Worm (Caenorhabditis elegans) whole organism, midembryonic: ENCODE measurements around the gene ced-7.

ENCODE experiments used
- T22C8.4 ChIP-seq: fragments of 200-800 bp; sonication (Bioruptor generic); IDR thresholded peaks from 2 replicates; pipeline ENCODE4 v1.3.6; 2022; ENCODE audit warnings: missing genetic modification characterization, missing compliant biosample characterization
- cog-1 ChIP-seq: sonication (generic microtip); optimal IDR thresholded peaks from 2 replicates; lab custom pipeline; 2016; ENCODE audit warnings: missing genetic modification characterization, missing compliant biosample characterization
- flt-1 ChIP-seq: fragments of 200-800 bp; sonication (Bioruptor generic); IDR thresholded peaks from 2 replicates; pipeline ENCODE4 v1.3.6; 2022; ENCODE audit warnings: missing genetic modification characterization, missing compliant biosample characterization
- klf-2 ChIP-seq: fragments of 200-800 bp; sonication (Bioruptor generic); conservative IDR thresholded peaks from 2 replicates; pipeline ENCODE4 v1.3.6; 2022; ENCODE audit warnings: missing genetic modification reagents, missing genetic modification characterization, missing compliant biosample characterization
- med-1 ChIP-seq: sonication (generic microtip); optimal IDR thresholded peaks from 2 replicates; lab custom pipeline; 2017; ENCODE audit warnings: missing genetic modification characterization, mild to moderate bottlenecking, missing compliant biosample characterization, antibody characterized with exemption, missing genetic modification reagents; ENCODE audit not compliant: insufficient read depth
- ref-1 ChIP-seq: fragments of 200-800 bp; sonication (Bioruptor generic); conservative IDR thresholded peaks from 2 replicates; pipeline ENCODE4 v1.3.6; 2022; ENCODE audit warnings: missing genetic modification reagents, missing genetic modification characterization, missing compliant biosample characterization
- tab-1 ChIP-seq: fragments of 200-800 bp; sonication (Bioruptor generic); IDR thresholded peaks from 2 replicates; pipeline ENCODE4 v1.3.6; 2022; ENCODE audit warnings: missing genetic modification characterization, missing compliant biosample characterization
- ztf-23 ChIP-seq: fragments of 200-800 bp; sonication (Bioruptor generic); IDR thresholded peaks from 2 replicates; pipeline ENCODE4 v1.3.6; 2022; ENCODE audit warnings: missing genetic modification reagents, missing genetic modification characterization, missing compliant biosample characterization
- ztf-29 ChIP-seq: fragments of 200-800 bp; sonication (Bioruptor generic); IDR thresholded peaks from 2 replicates; pipeline ENCODE4 v1.3.6; 2022; ENCODE audit warnings: missing genetic modification reagents, missing genetic modification characterization, missing compliant biosample characterization

ced-7 gene

DNA sequence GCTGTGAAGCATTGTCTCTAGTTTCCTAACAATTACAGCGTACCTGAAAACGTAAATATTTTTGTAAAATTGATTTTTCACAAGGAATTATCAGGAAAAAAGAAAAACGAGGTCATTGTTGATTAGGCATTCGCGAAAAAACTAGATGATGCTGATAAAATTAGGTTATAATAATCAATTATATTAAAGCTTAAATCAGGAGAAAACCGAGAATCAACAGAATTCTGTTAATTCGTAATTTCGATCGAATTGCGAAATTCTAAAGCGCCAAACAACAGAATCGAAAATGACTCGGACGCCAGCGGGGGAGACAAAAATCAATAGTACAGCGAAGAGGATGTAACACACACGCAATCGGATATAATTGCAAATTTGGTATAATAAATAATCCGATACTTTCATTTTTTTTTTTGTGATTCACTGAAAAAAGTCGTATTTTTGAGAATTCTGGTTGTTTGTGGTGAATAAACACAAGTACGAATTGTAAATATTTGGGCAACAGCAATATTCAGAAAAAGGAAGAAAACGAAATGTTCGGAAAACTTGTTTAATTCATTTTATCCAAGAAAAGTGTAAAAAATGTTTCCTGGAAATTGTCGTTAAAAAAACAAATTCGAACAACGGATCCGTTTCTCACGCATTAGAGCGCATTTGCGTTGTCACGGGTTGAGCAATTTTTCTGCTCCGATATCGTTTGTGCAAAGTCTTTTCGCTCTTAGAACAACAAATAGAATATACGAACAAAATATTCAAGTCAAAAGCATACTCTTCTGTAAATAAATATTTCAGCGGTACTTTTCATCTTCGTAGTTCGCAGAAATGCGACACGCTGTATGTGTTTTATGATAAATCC, at the start of gene ced-7:
Gene ced-7, minus strand, starts transcription at position 51 of the 853 bp plus-strand sequence.
- TF ChIP-seq ztf-29 (GFP tag; lab: Robert Waterston, UW) (no peak), flt-1 (GFP tag; lab: Robert Waterston, UW) (no peak), cog-1 (no peak), T22C8.4 (GFP tag; lab: Robert Waterston, UW) (no peak), klf-2 (GFP tag; lab: Robert Waterston, UW) (no peak), ztf-23 (GFP tag; lab: Robert Waterston, UW) (no peak), med-1 (GFP tag; lab: Kevin White, UChicago) (no peak), tab-1 (no peak), ref-1 (GFP tag; lab: Robert Waterston, UW) (no peak)

DNA sequence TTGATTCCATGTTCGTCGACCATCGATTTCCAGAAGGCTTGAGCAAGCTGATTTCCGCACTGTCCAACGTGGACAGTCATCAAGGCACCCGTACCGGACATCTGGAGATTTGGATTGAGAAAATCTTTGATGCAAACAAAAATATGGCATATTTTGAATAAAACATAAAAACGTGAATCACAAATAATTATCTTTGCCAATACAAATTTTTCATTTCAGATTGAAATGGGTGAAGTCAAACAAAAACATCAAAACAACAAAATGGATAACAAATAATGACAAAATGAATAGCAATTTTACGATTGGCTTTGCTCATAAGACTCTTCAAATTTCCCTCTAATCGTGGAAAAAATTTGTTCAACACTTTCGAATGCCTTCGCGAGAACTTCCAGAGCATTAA, 49.2 kb upstream of the ced-7 start, which contains the start of gene tbg-1:
Gene tbg-1, minus strand, starts transcription at position 101 of the 400 bp plus-strand sequence.
- TF ChIP-seq ref-1 (GFP tag; lab: Robert Waterston, UW) = no peak
- no peak for TF ChIP-seq med-1 (GFP tag; lab: Kevin White, UChicago)
- TF ChIP-seq cog-1 = no peak
- no peak for TF ChIP-seq flt-1 (GFP tag; lab: Robert Waterston, UW)
- TF ChIP-seq ztf-23 (GFP tag; lab: Robert Waterston, UW) = no peak
- no peak for TF ChIP-seq ztf-29 (GFP tag; lab: Robert Waterston, UW)
- TF ChIP-seq tab-1 = no peak

DNA sequence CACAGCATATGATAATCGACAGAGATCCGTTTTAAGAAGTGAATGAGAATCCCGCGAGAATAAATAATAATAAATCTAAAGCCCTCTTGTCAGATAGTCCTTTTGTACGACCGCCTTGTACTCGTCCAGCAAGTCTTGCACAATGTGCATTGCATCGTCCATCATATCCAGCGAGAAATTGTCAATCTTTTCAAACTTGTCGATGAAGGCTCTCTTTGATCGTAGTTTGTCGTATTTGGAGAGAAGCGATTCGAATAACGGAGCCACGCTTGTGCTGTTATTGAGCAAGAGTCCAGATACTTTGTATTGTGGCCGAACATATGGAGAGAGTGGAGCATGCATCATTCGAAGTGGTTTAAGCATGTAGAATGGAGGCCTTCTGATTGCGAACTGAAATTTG, 46.7 kb upstream of the ced-7 start:
- TF ChIP-seq tab-1 = no peak
- no peak for TF ChIP-seq klf-2 (GFP tag; lab: Robert Waterston, UW)
- no peak for TF ChIP-seq flt-1 (GFP tag; lab: Robert Waterston, UW)
- TF ChIP-seq ztf-29 (GFP tag; lab: Robert Waterston, UW) = no peak
- no peak for TF ChIP-seq cog-1
- no peak for TF ChIP-seq ref-1 (GFP tag; lab: Robert Waterston, UW)
- no peak for TF ChIP-seq ztf-23 (GFP tag; lab: Robert Waterston, UW)
- no peak for TF ChIP-seq med-1 (GFP tag; lab: Kevin White, UChicago)
- no peak for TF ChIP-seq T22C8.4 (GFP tag; lab: Robert Waterston, UW)

DNA sequence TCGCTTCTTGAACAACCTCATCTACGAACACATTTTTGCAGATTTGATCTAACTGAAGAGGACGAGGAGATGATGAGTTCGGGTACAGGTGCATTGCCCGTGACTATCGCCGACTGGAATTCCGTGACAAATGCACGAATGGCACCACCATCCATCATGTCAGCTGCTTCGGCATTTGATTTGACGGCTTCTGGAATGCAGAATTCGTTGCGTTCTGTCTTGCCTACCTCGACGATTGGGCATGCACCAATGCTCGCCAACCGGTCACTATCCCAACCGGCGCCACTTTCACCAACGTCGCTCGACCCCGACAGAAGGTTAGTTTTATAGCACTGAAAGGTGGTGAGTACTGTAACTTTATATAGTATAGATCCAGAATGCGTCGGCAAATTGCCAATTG, 43.6 kb upstream of the ced-7 start:
- no peak for TF ChIP-seq tab-1
- no peak for TF ChIP-seq flt-1 (GFP tag; lab: Robert Waterston, UW)
- TF ChIP-seq T22C8.4 (GFP tag; lab: Robert Waterston, UW) = no peak
- no peak for TF ChIP-seq ztf-29 (GFP tag; lab: Robert Waterston, UW)
- no peak for TF ChIP-seq klf-2 (GFP tag; lab: Robert Waterston, UW)
- no peak for TF ChIP-seq ztf-23 (GFP tag; lab: Robert Waterston, UW)
- no peak for TF ChIP-seq med-1 (GFP tag; lab: Kevin White, UChicago)
- TF ChIP-seq cog-1 = no peak
- no peak for TF ChIP-seq ref-1 (GFP tag; lab: Robert Waterston, UW)

DNA sequence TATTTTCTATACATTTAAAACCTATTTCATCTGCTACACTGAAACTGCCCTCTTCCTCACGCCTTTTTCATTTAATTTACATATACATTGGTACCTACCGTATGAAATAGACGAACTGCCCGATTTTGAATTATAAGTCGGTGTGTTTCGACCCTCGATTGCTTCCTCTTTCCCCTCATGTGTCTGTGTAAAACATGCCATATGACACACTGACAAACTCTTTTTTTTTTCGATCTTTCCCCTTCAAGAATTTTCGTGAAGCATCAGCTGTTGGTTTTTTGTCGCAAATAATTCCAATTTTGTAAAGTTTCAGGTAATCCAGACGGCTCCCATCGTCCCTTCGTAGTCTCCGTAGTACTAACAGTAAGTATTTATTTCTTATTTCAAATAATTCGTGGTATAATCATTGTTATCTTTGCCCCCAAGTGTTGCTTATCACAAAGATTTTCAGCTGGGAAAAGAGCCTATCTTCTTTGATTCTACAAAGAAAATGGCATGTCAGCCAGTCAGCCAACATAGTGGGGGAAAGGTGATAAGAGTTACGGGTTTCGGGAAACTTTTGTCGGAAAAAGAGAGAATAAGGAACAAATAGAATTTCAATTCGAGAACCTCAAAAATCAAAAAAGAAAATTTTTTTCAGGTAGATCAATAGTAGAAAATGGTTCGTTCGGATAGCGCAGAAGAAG, 42.1 kb upstream of the ced-7 start:
- TF ChIP-seq cog-1 (no peak), tab-1 (no peak), ref-1 (GFP tag; lab: Robert Waterston, UW) (no peak), ztf-29 (GFP tag; lab: Robert Waterston, UW) (no peak), flt-1 (GFP tag; lab: Robert Waterston, UW) (no peak), T22C8.4 (GFP tag; lab: Robert Waterston, UW) (no peak), klf-2 (GFP tag; lab: Robert Waterston, UW) (no peak), ztf-23 (GFP tag; lab: Robert Waterston, UW) (no peak)

DNA sequence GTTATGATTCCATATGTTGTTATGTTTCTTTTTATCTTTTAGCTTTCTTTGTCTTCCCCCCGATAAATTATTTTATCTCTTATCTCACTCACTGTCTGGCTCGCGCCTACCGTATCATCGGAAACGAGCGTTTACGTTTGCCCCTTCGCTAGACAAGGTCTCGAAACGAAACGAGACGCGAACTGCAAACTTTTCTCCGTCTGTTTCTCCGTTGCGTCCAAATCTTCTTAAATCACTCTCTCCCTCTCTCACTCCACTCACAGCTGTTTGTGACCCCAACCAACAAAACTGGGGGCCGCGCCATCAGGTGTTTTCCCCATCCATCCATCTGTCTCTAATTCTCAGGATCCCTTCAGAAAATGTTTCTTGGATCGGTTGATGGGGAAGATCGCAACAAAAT, 40.3 kb upstream of the ced-7 start:
- TF ChIP-seq cog-1 (no peak), flt-1 (GFP tag; lab: Robert Waterston, UW) (no peak), T22C8.4 (GFP tag; lab: Robert Waterston, UW) (no peak), klf-2 (GFP tag; lab: Robert Waterston, UW) (no peak), ztf-29 (GFP tag; lab: Robert Waterston, UW) (no peak)

DNA sequence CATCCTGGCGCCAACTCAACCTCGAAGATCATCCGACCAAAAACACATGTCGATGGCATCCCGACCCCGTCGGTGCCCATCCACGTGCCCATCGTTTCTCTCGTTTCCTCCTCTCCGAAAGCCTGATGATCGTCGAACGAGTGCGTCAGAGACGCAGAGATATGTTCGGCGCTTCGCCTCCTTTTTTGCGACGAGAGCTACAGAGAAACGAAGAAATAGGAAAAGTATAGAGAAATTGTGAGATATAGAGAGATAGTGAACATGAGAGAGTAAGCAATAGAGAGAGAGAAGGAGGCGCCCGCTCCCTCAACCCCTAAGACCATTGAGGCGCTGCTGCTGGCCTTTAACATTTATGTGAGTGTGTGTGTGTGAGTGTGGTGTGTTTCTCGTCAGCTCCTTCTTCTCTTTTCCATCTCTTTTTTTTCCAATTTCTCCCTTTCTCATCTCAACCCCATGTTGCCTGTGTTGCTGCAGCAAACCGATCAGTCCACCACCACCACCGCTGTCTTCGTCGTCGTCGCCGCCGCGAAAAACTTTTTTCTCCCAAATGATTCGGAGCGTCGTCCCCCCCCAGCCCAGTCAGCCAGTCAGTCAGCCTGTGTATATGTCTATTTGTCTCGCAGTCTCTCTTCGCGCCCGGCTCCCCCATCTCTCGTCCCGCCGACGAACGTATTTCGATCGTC, 39.3 kb upstream of the ced-7 start, which contains the start of gene hlh-11:
Gene hlh-11, plus strand, starts transcription at position 633 of the 683 bp plus-strand sequence.
- TF ChIP-seq klf-2 (GFP tag; lab: Robert Waterston, UW) (0 out of 2 replicates have a peak, but pooled peaks have one; percentile 47), ztf-23 (GFP tag; lab: Robert Waterston, UW) (no peak; the same call in 1 of the 2 replicates), flt-1 (GFP tag; lab: Robert Waterston, UW) (0 out of 2 replicates have a peak, but pooled peaks have one; percentile 8)

DNA sequence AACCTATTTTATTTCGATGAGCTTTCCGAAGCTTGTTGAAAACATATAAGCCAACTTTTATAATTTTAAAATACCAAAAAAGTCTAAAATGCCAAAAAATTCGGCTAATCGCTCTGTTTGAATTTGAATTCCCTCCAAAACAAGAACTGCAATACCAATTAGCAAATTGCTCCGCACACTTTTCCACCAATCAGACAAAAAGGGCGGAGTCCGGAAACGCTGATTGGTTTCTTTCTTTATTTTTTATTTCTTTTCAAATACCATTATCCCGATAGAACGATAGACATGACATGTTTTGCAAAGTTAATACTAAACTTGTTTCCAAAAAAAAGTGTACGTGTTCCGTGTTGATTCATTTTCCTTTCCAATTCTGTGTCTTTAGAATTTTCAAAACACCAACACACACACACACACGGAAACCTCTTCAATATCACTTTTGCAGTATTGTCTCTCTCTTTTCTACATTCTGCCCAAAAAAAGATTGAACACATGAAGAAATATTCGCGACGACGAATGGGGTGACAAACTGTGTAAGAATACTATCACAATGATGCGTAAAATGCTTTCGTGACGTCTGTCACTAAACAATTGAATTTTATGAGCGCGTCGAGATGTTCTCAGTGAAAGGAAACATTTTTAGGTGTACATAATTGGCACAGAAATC, 37.8 kb upstream of the ced-7 start:
- TF ChIP-seq tab-1 = no peak
- TF ChIP-seq flt-1 (GFP tag; lab: Robert Waterston, UW) = no peak
- TF ChIP-seq ref-1 (GFP tag; lab: Robert Waterston, UW) = no peak
- TF ChIP-seq cog-1 = no peak
- no peak for TF ChIP-seq klf-2 (GFP tag; lab: Robert Waterston, UW)
- TF ChIP-seq med-1 (GFP tag; lab: Kevin White, UChicago) = no peak
- TF ChIP-seq ztf-23 (GFP tag; lab: Robert Waterston, UW) = no peak
- no peak for TF ChIP-seq ztf-29 (GFP tag; lab: Robert Waterston, UW)
- no peak for TF ChIP-seq T22C8.4 (GFP tag; lab: Robert Waterston, UW)
